Fruit fly (Drosophila melanogaster): Measurements from ENCODE around the gene Cox10.

Gene Cox10

DNA sequence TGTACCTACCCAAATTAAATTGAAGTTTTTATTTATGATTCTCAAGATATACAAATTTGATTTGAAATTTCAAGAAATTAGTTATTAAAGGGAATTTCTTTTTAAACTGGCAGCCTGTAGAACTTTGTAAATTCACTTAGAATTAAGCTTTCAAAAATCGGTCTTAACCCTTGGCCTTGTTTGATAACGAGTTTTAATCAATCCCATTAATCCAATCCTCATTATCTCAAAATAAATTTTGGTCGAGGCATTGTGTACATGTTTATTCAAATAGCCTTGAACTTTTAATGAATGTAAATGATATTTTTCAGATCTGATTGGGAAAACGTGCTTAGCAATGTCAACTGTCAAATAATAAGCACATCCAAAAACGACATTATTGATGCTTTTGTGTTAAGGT is 8.6 kb downstream of the Cox10 start:
- TF ChIP-seq N (GFP tag; optimal IDR thresholded peaks at IDR 0.05) (no peak), fru (GFP tag; optimal IDR thresholded peaks at IDR 0.05) (no peak), GATAd (GFP tag; optimal IDR thresholded peaks at IDR 0.05) (no peak)

DNA sequence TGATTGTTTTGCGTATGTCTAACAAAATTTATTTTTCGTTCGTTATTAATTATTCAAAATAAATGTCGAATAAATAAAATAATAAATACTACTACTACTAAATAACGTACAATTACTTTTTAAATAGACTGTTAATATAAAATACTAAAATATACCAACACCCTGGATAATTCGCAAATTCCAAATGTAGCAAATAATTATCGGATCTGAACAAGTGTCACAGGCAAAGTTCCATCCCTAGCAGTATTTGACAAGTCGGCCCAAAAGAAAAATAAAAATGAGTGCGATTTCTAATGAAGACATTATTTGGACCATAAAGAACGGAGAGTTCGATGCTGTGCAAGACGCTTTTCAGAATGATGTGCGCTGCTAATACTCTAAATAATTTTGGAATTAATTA is 10.1 kb downstream of the Cox10 start, which contains the start of gene CG31715:
TSS of gene CG31715 (plus strand) at position 212 of the 400 bp plus-strand sequence.
- TF ChIP-seq dl (GFP tag; optimal IDR thresholded peaks at IDR 0.05; ENCODE audit: insufficient read depth in 1 of 2, partially characterized antibody in 2 of 2) (no peak), N (GFP tag; optimal IDR thresholded peaks at IDR 0.05) (no peak), CG32264 (GFP tag; optimal IDR thresholded peaks at IDR 0.05) (no peak), woc (GFP tag; optimal IDR thresholded peaks at IDR 0.05) (peak; percentile 35), Dif (GFP tag; optimal IDR thresholded peaks at IDR 0.05; ENCODE audit: partially characterized antibody) (no peak), Hnf4 (GFP tag; optimal IDR thresholded peaks at IDR 0.05) (peak; percentile 21), foxo (GFP tag; optimal IDR thresholded peaks at IDR 0.05) (peak in 1 of 2 experiments; percentile 48), Jra (GFP tag; optimal IDR thresholded peaks at IDR 0.05) (no peak), Hr83 (GFP tag; optimal IDR thresholded peaks at IDR 0.05; ENCODE audit: poor library complexity, severe bottlenecking) (peak; percentile 32), Rel (GFP tag; optimal IDR thresholded peaks at IDR 0.05) (no peak), Rel (tag; optimal IDR thresholded peaks at IDR 0.05) (no peak), Hr78 (GFP tag; optimal IDR thresholded peaks at IDR 0.05) (no peak), ey (GFP tag; optimal IDR thresholded peaks at IDR 0.05) (peak; percentile 9), sage (GFP tag; optimal IDR thresholded peaks at IDR 0.05) (no peak), jim (GFP tag; optimal IDR thresholded peaks at IDR 0.05) (no peak), sv (GFP tag; optimal IDR thresholded peaks at IDR 0.05) (no peak), Abd-B (GFP tag; optimal IDR thresholded peaks at IDR 0.05) (no peak), Myc (optimal IDR thresholded peaks at IDR 0.05) (no peak), br (GFP tag; optimal IDR thresholded peaks at IDR 0.05) (no peak), dmrt93B (GFP tag; optimal IDR thresholded peaks at IDR 0.05) (no peak), lola (GFP tag; optimal IDR thresholded peaks at IDR 0.05) (no peak), brk (GFP tag; optimal IDR thresholded peaks at IDR 0.05) (peak; percentile 60), fru (GFP tag; optimal IDR thresholded peaks at IDR 0.05) (no peak), rgr (GFP tag; optimal IDR thresholded peaks at IDR 0.05) (peak; percentile 64), Dfd (GFP tag; optimal IDR thresholded peaks at IDR 0.05) (no peak), tai (GFP tag; optimal IDR thresholded peaks at IDR 0.05) (no peak), pan (optimal IDR thresholded peaks at IDR 0.05) (no peak), GATAd (GFP tag; optimal IDR thresholded peaks at IDR 0.05) (no peak), OdsH (GFP tag; optimal IDR thresholded peaks at IDR 0.05) (no peak), Mio (GFP tag; optimal IDR thresholded peaks at IDR 0.05) (no peak), HLH106 (tag; optimal IDR thresholded peaks at IDR 0.05) (peak; percentile 6), Vsx2 (GFP tag; optimal IDR thresholded peaks at IDR 0.05; ENCODE audit: partially characterized antibody) (no peak), CrebA (GFP tag; optimal IDR thresholded peaks at IDR 0.05; ENCODE audit: borderline replicate concordance) (no peak), usp (GFP tag; optimal IDR thresholded peaks at IDR 0.05) (no peak), dsf (GFP tag; optimal IDR thresholded peaks at IDR 0.05; ENCODE audit: borderline replicate concordance) (peak; percentile 9), psq (GFP tag; optimal IDR thresholded peaks at IDR 0.05) (peak; percentile 13), h (GFP tag; optimal IDR thresholded peaks at IDR 0.05) (peak; percentile 20), Sp1 (GFP tag; optimal IDR thresholded peaks at IDR 0.05) (no peak), CG9705 (GFP tag; optimal IDR thresholded peaks at IDR 0.05) (no peak)

DNA sequence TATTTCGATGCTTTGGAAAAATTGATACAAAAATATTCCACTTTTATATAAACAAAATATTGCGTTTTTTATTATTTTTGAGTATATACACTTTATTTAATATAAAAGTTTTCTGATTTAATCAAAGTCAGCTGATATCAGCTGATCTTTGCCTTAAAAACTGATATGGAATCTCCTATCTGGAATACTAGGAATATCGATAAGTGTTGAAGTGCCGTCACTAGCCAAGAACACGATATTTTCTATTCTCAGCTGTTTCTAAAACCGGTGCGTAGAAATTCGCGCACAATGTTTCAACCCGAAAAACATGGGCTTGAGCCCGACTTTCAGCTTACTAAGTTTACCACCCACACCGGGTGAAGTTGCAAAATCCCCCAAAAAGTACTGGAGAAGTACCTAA is 11.2 kb downstream of the Cox10 start, which contains the start of gene Sps2:
TSS of gene Sps2 (plus strand) at position 124 of the 400 bp plus-strand sequence.
- TF ChIP-seq Hnf4 (GFP tag; optimal IDR thresholded peaks at IDR 0.05) (peak; percentile 10), fru (GFP tag; optimal IDR thresholded peaks at IDR 0.05) (peak; percentile 10), Abd-B (GFP tag; optimal IDR thresholded peaks at IDR 0.05) (no peak), Sp1 (GFP tag; optimal IDR thresholded peaks at IDR 0.05) (no peak), h (GFP tag; optimal IDR thresholded peaks at IDR 0.05) (peak; percentile 24), brk (GFP tag; optimal IDR thresholded peaks at IDR 0.05) (peak; percentile 18)
